Worm (Caenorhabditis elegans) whole organism, L4 larva: ENCODE measurements around the gene F38E9.1.
"Not testable (repeated sequence)": the region's sequence is repeated elsewhere in the genome, so short reads cannot be mapped to it uniquely, and the experiment has no call there.

Source experiments
- aly-2 ChIP-seq: sonication (generic microtip); optimal IDR thresholded peaks from 2 replicates; lab custom pipeline; 2018; ENCODE audit warnings: missing biosample characterization, missing genetic modification characterization
- ceh-82 ChIP-seq: sonication (generic microtip); optimal IDR thresholded peaks from 2 replicates; lab custom pipeline; 2017; ENCODE audit warnings: missing biosample characterization, missing genetic modification characterization
- ces-1 ChIP-seq: fragments of 150-350 bp; sonication (generic microtip); optimal IDR thresholded peaks from 4 replicates; lab custom pipeline; 2014; ENCODE audit warnings: missing biosample characterization, missing genetic modification reagents, missing genetic modification characterization
- ctbp-1 ChIP-seq: fragments of 200-800 bp; sonication (Bioruptor generic); IDR thresholded peaks from 2 replicates; pipeline ENCODE4 v1.3.6; 2022; ENCODE audit warnings: missing genetic modification reagents, missing genetic modification characterization, missing compliant biosample characterization
- dmd-8 ChIP-seq: fragments of 200-800 bp; sonication (Bioruptor generic); IDR thresholded peaks from 2 replicates; pipeline ENCODE4 v1.3.6; 2022; ENCODE audit warnings: missing genetic modification characterization, missing compliant biosample characterization
- egl-27 ChIP-seq: sonication (generic microtip); optimal IDR thresholded peaks from 3 replicates; lab custom pipeline; 2017; ENCODE audit warnings: missing biosample characterization, missing genetic modification reagents, missing genetic modification characterization
- fos-1 ChIP-seq: fragments of 150-350 bp; optimal IDR thresholded peaks from 2 replicates; lab custom pipeline; 2014; ENCODE audit warnings: missing biosample characterization, missing genetic modification characterization
- hlh-30 ChIP-seq: sonication (generic microtip); optimal IDR thresholded peaks from 2 replicates; lab custom pipeline; 2017; ENCODE audit warnings: antibody characterized with exemption, mild to moderate bottlenecking, missing genetic modification characterization, missing compliant biosample characterization; ENCODE audit not compliant: insufficient read depth
- lim-7 ChIP-seq: fragments of 200-800 bp; sonication (Bioruptor generic); IDR thresholded peaks from 2 replicates; pipeline ENCODE4 v1.3.6; 2022; ENCODE audit warnings: missing genetic modification characterization, missing compliant biosample characterization
- lin-29 ChIP-seq: fragments of 200-800 bp; sonication (Bioruptor generic); IDR thresholded peaks from 2 replicates; pipeline ENCODE4 v1.3.6; 2022; ENCODE audit warnings: missing genetic modification reagents, missing genetic modification characterization, missing compliant biosample characterization
- lin-38 ChIP-seq: fragments of 200-800 bp; sonication (Bioruptor generic); IDR thresholded peaks from 2 replicates; pipeline ENCODE4 v1.3.6; 2022; ENCODE audit warnings: missing genetic modification reagents, missing genetic modification characterization, missing compliant biosample characterization
- lsy-2 ChIP-seq, 2 experiments: fragments of 150-350 bp in 1 of 2; sonication (generic microtip) in 1 of 2; optimal IDR thresholded peaks; 2 replicates each; lab custom pipeline; 2014 to 2017; ENCODE audit warnings: missing biosample characterization in 2 of 2, missing genetic modification characterization in 2 of 2
- madf-5 ChIP-seq, 2 experiments: fragments of 200-800 bp; sonication (Bioruptor generic); IDR thresholded peaks; 2 replicates each; pipeline ENCODE4 v1.3.6; 2022; ENCODE audit warnings: missing compliant biosample characterization in 2 of 2, missing genetic modification characterization in 2 of 2
- nhr-11 ChIP-seq: fragments of 150-350 bp; optimal IDR thresholded peaks from 2 replicates; lab custom pipeline; 2014; ENCODE audit warnings: missing biosample characterization, missing genetic modification characterization
- nhr-111 ChIP-seq: fragments of 200-800 bp; sonication (Bioruptor generic); optimal IDR thresholded peaks from 2 replicates; lab custom pipeline; 2018; ENCODE audit warnings: mild to moderate bottlenecking, missing genetic modification characterization, missing compliant biosample characterization
- nhr-237 ChIP-seq: sonication (generic microtip); optimal IDR thresholded peaks from 2 replicates; lab custom pipeline; 2017; ENCODE audit warnings: missing biosample characterization, missing genetic modification characterization
- nhr-28 ChIP-seq: fragments of 150-350 bp; optimal IDR thresholded peaks from 2 replicates; lab custom pipeline; 2014; ENCODE audit warnings: missing biosample characterization, missing genetic modification characterization
- nhr-77 ChIP-seq: fragments of 150-350 bp; optimal IDR thresholded peaks from 2 replicates; lab custom pipeline; 2014; ENCODE audit warnings: missing biosample characterization, missing genetic modification characterization
- pha-4 ChIP-seq, 2 experiments: fragments of 150-350 bp in 1 of 2; fragments of 200-800 bp in 1 of 2; sonication (Bioruptor generic) in 1 of 2; IDR thresholded peaks in 1 of 2; optimal IDR thresholded peaks in 1 of 2; 2 replicates each; pipeline versions ENCODE4 v1.3.6 to Lab custom; 2014 to 2022; ENCODE audit warnings: missing genetic modification characterization in 2 of 2, missing genetic modification reagents in 2 of 2, missing biosample characterization in 1 of 2, missing compliant biosample characterization in 1 of 2
- saeg-2 ChIP-seq: fragments of 200-800 bp; sonication (Bioruptor generic); IDR thresholded peaks from 2 replicates; pipeline ENCODE4 v1.3.6; 2022; ENCODE audit warnings: missing genetic modification reagents, missing genetic modification characterization, missing compliant biosample characterization
- sdz-12 ChIP-seq: fragments of 200-800 bp; sonication (Bioruptor generic); optimal IDR thresholded peaks from 2 replicates; lab custom pipeline; 2018; ENCODE audit warnings: mild to moderate bottlenecking, missing genetic modification characterization, missing compliant biosample characterization
- snpc-4 ChIP-seq: fragments of 150-350 bp; optimal IDR thresholded peaks from 2 replicates; lab custom pipeline; 2014; ENCODE audit warnings: missing biosample characterization, missing genetic modification characterization
- tra-1 ChIP-seq: fragments of 200-800 bp; sonication (Bioruptor generic); IDR thresholded peaks from 2 replicates; pipeline ENCODE4 v1.3.6; 2022; ENCODE audit warnings: missing genetic modification reagents, missing genetic modification characterization, missing compliant biosample characterization

Gene F38E9.1

DNA sequence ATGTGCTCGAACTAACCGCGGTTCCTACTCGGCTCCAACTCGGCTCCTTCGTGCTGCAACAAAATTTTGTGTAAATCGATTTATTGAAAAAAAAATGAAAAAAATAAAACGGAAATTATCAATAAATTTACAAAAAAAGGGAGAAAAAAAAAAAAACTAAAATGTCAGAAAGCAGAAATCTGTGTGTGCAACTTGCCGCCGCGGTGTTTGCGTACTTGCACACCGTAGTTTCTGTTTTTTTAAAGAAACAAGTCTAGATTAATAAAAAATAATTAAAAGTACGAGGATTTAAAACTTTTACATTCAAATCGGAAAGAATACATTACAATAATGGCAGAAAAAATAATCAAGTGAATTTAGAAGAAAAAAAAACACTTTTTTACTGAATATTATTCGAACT, 50.9 kb downstream of the F38E9.1 start:
- no peak for TF ChIP-seq aly-2 (tag; lab: Kevin White, UChicago)
- TF ChIP-seq nhr-111 (GFP tag; lab: Kevin White, UChicago): no peak
- TF ChIP-seq nhr-77 (tag; lab: Kevin White, UChicago): no peak
- TF ChIP-seq nhr-28 (tag; lab: Kevin White, UChicago): no peak
- TF ChIP-seq ces-1 (GFP tag; lab: Kevin White, UChicago): no peak
- TF ChIP-seq fos-1 (tag; lab: Kevin White, UChicago): no peak
- no peak for TF ChIP-seq hlh-30 (tag; lab: Kevin White, UChicago)
- no peak for TF ChIP-seq lin-38
- no peak for TF ChIP-seq saeg-2
- no peak for TF ChIP-seq madf-5 (GFP tag; IDR thresholded peaks at IDR 0.05; lab: Robert Waterston, UW)
- TF ChIP-seq lsy-2 (tag; optimal IDR thresholded peaks at IDR 0.05; lab: Kevin White, UChicago): no peak
- no peak for TF ChIP-seq nhr-237 (tag; lab: Kevin White, UChicago)
- no peak for TF ChIP-seq tra-1
- no peak for TF ChIP-seq snpc-4 (tag; lab: Kevin White, UChicago)
- no peak for TF ChIP-seq ceh-82 (tag; lab: Kevin White, UChicago)
- no peak for TF ChIP-seq egl-27 (tag; lab: Kevin White, UChicago)

DNA sequence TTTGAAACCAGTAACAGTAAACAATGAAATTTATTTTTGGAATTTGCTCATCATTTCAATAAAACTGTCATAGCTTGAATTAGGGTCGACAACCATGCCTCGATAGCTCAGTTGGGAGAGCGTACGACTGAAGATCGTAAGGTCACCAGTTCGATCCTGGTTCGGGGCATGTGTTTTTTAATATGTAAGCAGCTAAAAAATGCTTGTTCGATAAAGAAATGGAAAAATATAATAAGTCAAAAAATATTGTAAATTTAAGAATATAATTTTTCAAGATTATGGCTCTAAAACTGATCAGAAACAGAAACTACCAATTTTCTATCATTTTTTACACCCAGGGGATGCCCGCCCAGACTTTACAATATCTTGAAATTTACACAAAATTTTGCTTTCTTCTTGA, 53.0 kb downstream of the F38E9.1 start:
- peak; percentile 15; the same call in 1 of the 2 replicates for TF ChIP-seq pha-4 (GFP tag; IDR thresholded peaks at IDR 0.05; lab: Robert Waterston, UW)
- TF ChIP-seq pha-4 (tag; optimal IDR thresholded peaks at IDR 0.05; lab: Kevin White, UChicago): not testable (repeated sequence)

DNA sequence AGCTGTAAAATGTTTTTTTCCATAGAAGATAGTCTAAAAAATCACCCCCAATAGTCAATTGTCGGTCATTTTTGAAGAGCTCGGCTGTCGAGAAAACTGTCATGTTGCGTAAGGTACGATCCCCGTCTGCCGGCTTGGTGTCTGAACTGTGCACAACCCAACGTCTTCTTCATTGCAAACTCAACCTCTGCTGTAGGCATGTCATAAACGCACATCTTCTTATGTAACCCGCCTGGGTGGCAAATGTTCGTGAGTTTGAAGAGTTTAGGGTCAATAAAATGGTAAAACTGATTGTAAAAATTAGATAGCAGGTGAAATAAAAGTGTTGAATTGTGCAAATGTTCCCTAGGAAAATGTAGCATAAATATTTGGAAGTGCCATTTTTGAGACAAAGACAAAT, 53.5 kb downstream of the F38E9.1 start:
- TF ChIP-seq lin-29 (no peak), nhr-111 (GFP tag; lab: Kevin White, UChicago) (no peak), nhr-11 (tag; lab: Kevin White, UChicago) (no peak), dmd-8 (GFP tag; lab: Robert Waterston, UW) (no peak), ctbp-1 (GFP tag; lab: Robert Waterston, UW) (no peak), lim-7 (GFP tag; lab: Robert Waterston, UW) (no peak), sdz-12 (GFP tag; lab: Kevin White, UChicago) (no peak), aly-2 (tag; lab: Kevin White, UChicago) (no peak)
- TF ChIP-seq, all 104 proteins: peak for 0
